Fruit fly (Drosophila melanogaster): ENCODE results near the gene CG4325.

CG4325 gene

dm6 chrX:2012837-2013236 lies 30.8 kb downstream of the CG4325 start (continued):
- TF ChIP-seq CG13624 (GFP tag; optimal IDR thresholded peaks at IDR 0.05) (no peak), CG17385 (GFP tag; optimal IDR thresholded peaks at IDR 0.05) (no peak), slou (GFP tag; optimal IDR thresholded peaks at IDR 0.05) (no peak), klu (GFP tag; IDR thresholded peaks at IDR 0.05) (no peak), CG6854 (GFP tag; optimal IDR thresholded peaks at IDR 0.05) (no peak), ATbp (GFP tag; optimal IDR thresholded peaks at IDR 0.05) (no peak), nmo (GFP tag; optimal IDR thresholded peaks at IDR 0.05) (no peak), CG2199 (GFP tag; IDR thresholded peaks at IDR 0.05) (no peak), ind (GFP tag; optimal IDR thresholded peaks at IDR 0.05) (no peak), CG17328 (GFP tag; IDR thresholded peaks at IDR 0.05) (no peak), CG42726 (GFP tag; IDR thresholded peaks at IDR 0.05; ENCODE audit: partially characterized antibody) (no peak), lbe (GFP tag; optimal IDR thresholded peaks at IDR 0.05) (peak; percentile 16), Xrp1 (GFP tag; IDR thresholded peaks at IDR 0.05) (no peak), shn (GFP tag; optimal IDR thresholded peaks at IDR 0.05) (no peak), fu2 (GFP tag; optimal IDR thresholded peaks at IDR 0.05) (no peak), CG34224 (GFP tag; IDR thresholded peaks at IDR 0.05; ENCODE audit: partially characterized antibody) (no peak), onecut (GFP tag; IDR thresholded peaks at IDR 0.05) (no peak), en (GFP tag; optimal IDR thresholded peaks at IDR 0.05) (no peak), gem (tag; optimal IDR thresholded peaks at IDR 0.05) (no peak), CG3838 (GFP tag; optimal IDR thresholded peaks at IDR 0.05) (no peak), sob (GFP tag; IDR thresholded peaks at IDR 0.05) (0 out of 2 replicates have a peak, but pooled peaks have one; percentile 33), nom (GFP tag; optimal IDR thresholded peaks at IDR 0.05) (peak; percentile 60), CG3281 (GFP tag; optimal IDR thresholded peaks at IDR 0.05) (no peak), pita (GFP tag; optimal IDR thresholded peaks at IDR 0.05) (no peak), p53 (GFP tag; optimal IDR thresholded peaks at IDR 0.05) (no peak), Nf-YB (GFP tag; optimal IDR thresholded peaks at IDR 0.05) (no peak), unc-4 (GFP tag; IDR thresholded peaks at IDR 0.05; ENCODE audit: partially characterized antibody) (no peak), CG17612 (GFP tag; IDR thresholded peaks at IDR 0.05) (no peak), D19B (GFP tag; optimal IDR thresholded peaks at IDR 0.05) (peak; percentile 20), CG12155 (GFP tag; optimal IDR thresholded peaks at IDR 0.05) (no peak), Rx (GFP tag; IDR thresholded peaks at IDR 0.05) (0 out of 2 replicates have a peak, but pooled peaks have one; percentile 1), CG8388 (GFP tag; optimal IDR thresholded peaks at IDR 0.05) (no peak), Mrtf (GFP tag; IDR thresholded peaks at IDR 0.05) (no peak), CG11398 (GFP tag; optimal IDR thresholded peaks at IDR 0.05) (no peak), CG4617 (GFP tag; optimal IDR thresholded peaks at IDR 0.05; ENCODE audit: borderline replicate concordance) (no peak), btn (GFP tag; optimal IDR thresholded peaks at IDR 0.05) (no peak), bbx (GFP tag; IDR thresholded peaks at IDR 0.05; ENCODE audit: partially characterized antibody) (no peak), Hey (tag; optimal IDR thresholded peaks at IDR 0.05) (no peak), CG9876 (GFP tag; optimal IDR thresholded peaks at IDR 0.05) (peak; percentile 2), tio (GFP tag; optimal IDR thresholded peaks at IDR 0.05) (no peak), CG17361 (GFP tag; IDR thresholded peaks at IDR 0.05) (no peak), fd64A (GFP tag; optimal IDR thresholded peaks at IDR 0.05) (no peak), HHEX (GFP tag; optimal IDR thresholded peaks at IDR 0.05) (peak; percentile 26), Hmr (GFP tag; optimal IDR thresholded peaks at IDR 0.05) (peak; percentile 27), CG4424 (GFP tag; optimal IDR thresholded peaks at IDR 0.05) (no peak), lmd (GFP tag; IDR thresholded peaks at IDR 0.05) (no peak), Fer3 (tag; optimal IDR thresholded peaks at IDR 0.05) (no peak), CG34376 (GFP tag; optimal IDR thresholded peaks at IDR 0.05) (peak; percentile 25), lov (optimal IDR thresholded peaks at IDR 0.05) (no peak), lov (GFP tag; IDR thresholded peaks at IDR 0.05) (no peak), Ravus (GFP tag; IDR thresholded peaks at IDR 0.05) (no peak), bab2 (GFP tag; optimal IDR thresholded peaks at IDR 0.05) (no peak)
